Fruit fly (Drosophila melanogaster) Kc167 (cell line): ENCODE measurements around the gene CG10809.

Experiments used
- Myc ChIP-seq: fragments of >200 bp; optimal IDR thresholded peaks from 2 replicates; lab custom pipeline; 2017; ENCODE audit warnings: missing external identifiers
- Sin3A ChIP-seq: fragments of >200 bp; optimal IDR thresholded peaks from 2 replicates; lab custom pipeline; 2018; ENCODE audit warnings: missing external identifiers
- h ChIP-seq: fragments of >200 bp; optimal IDR thresholded peaks from 3 replicates; lab custom pipeline; 2018; ENCODE audit warnings: missing external identifiers
- insv ChIP-seq: fragments of >200 bp; optimal IDR thresholded peaks from 3 replicates; lab custom pipeline; 2018; ENCODE audit warnings: missing external identifiers
- psq ChIP-seq: fragments of >200 bp; optimal IDR thresholded peaks from 2 replicates; lab custom pipeline; 2017; ENCODE audit warnings: missing external identifiers
- ttk ChIP-seq: sonication (Bioruptor generic); optimal IDR thresholded peaks from 2 replicates; lab custom pipeline; 2017; ENCODE audit warnings: missing external identifiers

CG10809 gene

DNA sequence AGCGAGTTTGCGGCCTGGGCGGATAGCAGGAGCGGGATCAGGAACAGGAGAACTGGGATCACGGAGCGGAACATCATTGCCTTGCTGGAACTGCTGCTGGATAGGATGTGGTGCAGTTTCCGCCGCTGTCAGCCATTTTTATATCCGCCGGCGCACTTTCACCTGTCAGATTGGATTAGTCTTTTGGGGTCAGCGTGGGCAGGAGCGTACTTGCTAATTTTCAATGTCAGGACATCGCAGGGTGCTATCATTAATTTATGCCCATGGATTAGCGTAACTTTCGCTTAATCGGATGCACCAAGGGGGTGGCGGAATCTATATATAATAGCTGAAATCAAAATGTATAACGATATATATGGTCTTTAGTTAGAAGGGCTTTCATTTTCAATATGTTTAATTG is 35.9 kb downstream of the CG10809 start, which contains the start of gene Ilp5:
Gene Ilp5 (minus strand): TSS at position 101 of the 400 bp plus-strand sequence.
- TF ChIP-seq ttk: no peak
- TF ChIP-seq h: no peak
- no peak for TF ChIP-seq psq (lab: Kevin White, UChicago)
- no peak for TF ChIP-seq insv (lab: Kevin White, UChicago)
- no peak for TF ChIP-seq Sin3A (lab: Kevin White, UChicago)
- no peak for TF ChIP-seq Myc

- TF ChIP-seq insv (lab: Kevin White, UChicago): no peak
- TF ChIP-seq psq (lab: Kevin White, UChicago): no peak
- TF ChIP-seq Myc: no peak
- no peak for TF ChIP-seq ttk
- TF ChIP-seq Sin3A (lab: Kevin White, UChicago): no peak
- no peak for TF ChIP-seq h
Observed at dm6 chr3L:9821138-9821681, 38.5 kb downstream of the CG10809 start.

DNA sequence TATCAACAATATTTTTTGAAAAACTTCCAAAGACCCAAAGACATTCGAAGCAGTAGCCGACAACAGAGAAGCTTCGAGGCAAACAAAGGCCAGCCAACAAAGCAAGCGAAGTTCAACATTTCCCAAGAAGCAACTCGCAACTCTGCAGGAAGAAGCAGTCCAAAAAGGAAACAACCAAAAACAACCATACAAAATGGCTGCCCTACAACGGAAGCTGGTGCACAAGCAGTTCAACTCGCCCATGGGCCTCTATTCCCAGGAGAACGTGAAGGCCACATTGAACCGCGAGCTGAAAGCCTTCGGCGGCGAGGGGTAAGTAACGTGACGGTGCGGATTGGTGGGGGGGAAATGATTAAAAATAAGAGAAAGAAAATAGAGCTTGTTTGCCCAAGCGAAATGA is 39.4 kb downstream of the CG10809 start:
- no peak for TF ChIP-seq psq (lab: Kevin White, UChicago)
- no peak for TF ChIP-seq Myc
- TF ChIP-seq insv (lab: Kevin White, UChicago): no peak

DNA sequence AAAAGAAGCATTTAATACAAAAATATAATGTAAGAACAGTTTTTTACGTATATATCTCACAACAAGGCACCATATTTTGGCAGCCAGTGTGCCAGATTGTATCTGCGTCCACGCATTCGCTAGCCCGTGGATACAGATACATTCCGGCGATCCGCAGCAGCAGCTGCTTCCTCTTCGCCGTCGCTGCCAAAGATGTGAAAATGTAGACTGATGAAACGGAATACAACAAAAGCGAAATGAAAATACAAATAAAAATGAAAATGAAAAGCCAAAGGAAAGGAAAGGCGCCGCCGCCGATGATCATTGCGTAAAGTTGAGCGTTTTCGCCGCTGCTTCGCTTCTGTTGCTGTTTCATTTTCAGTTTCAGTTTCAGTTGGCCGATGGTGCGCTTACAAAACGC is 44.0 kb downstream of the CG10809 start:
- TF ChIP-seq h (no peak), insv (lab: Kevin White, UChicago) (no peak)

DNA sequence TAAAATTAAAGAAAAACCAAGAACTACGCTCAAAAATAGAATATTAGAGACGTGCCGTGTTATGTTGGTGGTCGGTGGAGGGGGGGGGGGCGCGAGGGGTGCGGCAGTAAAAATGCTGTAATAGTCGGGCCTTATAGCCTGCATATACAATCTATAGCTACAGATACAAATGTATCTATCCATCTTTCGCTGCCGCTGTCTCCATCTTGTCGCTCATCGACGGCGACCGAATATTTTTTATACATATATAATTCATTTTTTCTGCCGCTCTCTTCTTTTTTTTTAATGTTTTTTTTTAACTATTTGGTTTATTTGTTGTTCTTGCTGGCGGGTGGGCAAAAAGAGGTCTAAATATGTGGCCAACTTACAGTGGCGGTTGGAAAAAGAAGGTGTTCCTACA is 45.1 kb downstream of the CG10809 start:
- no peak for TF ChIP-seq Sin3A (lab: Kevin White, UChicago)
- no peak for TF ChIP-seq h
- TF ChIP-seq insv (lab: Kevin White, UChicago): no peak
- no peak for TF ChIP-seq ttk
- TF ChIP-seq psq (lab: Kevin White, UChicago): no peak
- no peak for TF ChIP-seq Myc

DNA sequence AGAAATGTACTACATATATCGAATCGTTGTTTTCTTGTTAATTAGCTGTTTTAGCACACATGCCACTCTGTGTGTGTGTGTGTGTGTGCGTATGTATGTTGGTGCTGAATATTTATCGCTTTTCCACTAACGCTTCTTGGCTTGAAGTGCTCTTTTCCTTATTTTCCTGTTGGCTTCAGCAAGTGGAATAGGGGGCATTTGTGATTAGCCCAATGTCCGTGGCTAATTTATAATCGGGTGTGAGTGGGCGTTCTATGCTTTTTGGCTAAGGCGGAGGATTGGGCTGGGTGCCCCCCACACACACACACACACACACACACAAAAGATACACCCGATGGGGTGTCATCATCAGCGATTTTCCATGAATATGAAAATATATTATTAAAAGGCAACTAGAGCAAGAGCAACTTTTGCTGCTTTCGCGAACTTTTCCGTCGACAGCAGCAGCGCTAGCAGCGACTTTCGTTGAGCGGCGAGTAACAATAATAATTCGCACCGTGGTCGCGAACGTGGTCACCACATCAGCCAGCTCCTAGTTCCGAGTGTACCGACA is 46.3 kb downstream of the CG10809 start, which contains the start of gene CG43897:
Gene CG43897 (plus strand): TSS at position 503 of the 553 bp plus-strand sequence.
- TF ChIP-seq psq (lab: Kevin White, UChicago) (no peak), Myc (no peak), h (no peak), insv (lab: Kevin White, UChicago) (no peak), Sin3A (lab: Kevin White, UChicago) (no peak), ttk (no peak)
